Worm (Caenorhabditis elegans) whole organism, L2 larva: ENCODE measurements around the gene tag-196.

ENCODE experiments used
- C34F6.9 ChIP-seq: fragments of 150-350 bp; optimal IDR thresholded peaks from 2 replicates; lab custom pipeline; 2014; ENCODE audit warnings: missing biosample characterization, missing genetic modification characterization
- F13H6.1 ChIP-seq: sonication (generic microtip); optimal IDR thresholded peaks from 2 replicates; lab custom pipeline; 2016; ENCODE audit warnings: missing genetic modification characterization, missing compliant biosample characterization
- R02D3.7 ChIP-seq: fragments of 150-350 bp; optimal IDR thresholded peaks from 2 replicates; lab custom pipeline; 2014; ENCODE audit warnings: missing biosample characterization, missing genetic modification characterization
- Y55F3AM.14 ChIP-seq: fragments of 200-800 bp; sonication (Bioruptor generic); optimal IDR thresholded peaks from 2 replicates; lab custom pipeline; 2018; ENCODE audit warnings: mild to moderate bottlenecking, missing genetic modification characterization, missing compliant biosample characterization
- ZK546.5 ChIP-seq: sonication (generic microtip); optimal IDR thresholded peaks from 2 replicates; lab custom pipeline; 2017; ENCODE audit warnings: missing biosample characterization, missing genetic modification characterization
- alr-1 ChIP-seq: fragments of 150-350 bp; optimal IDR thresholded peaks from 2 replicates; lab custom pipeline; 2014; ENCODE audit warnings: missing biosample characterization, missing genetic modification characterization
- aly-2 ChIP-seq: fragments of 150-350 bp; optimal IDR thresholded peaks from 2 replicates; lab custom pipeline; 2014; ENCODE audit warnings: missing biosample characterization, missing genetic modification characterization
- blmp-1 ChIP-seq: sonication (generic microtip); optimal IDR thresholded peaks from 2 replicates; lab custom pipeline; 2017; ENCODE audit warnings: missing genetic modification characterization, mild to moderate bottlenecking, missing compliant biosample characterization, antibody characterized with exemption, moderate library complexity; ENCODE audit not compliant: insufficient read depth
- ceh-16 ChIP-seq: fragments of 150-350 bp; optimal IDR thresholded peaks from 2 replicates; lab custom pipeline; 2014; ENCODE audit warnings: missing biosample characterization, missing genetic modification characterization
- ceh-82 ChIP-seq: fragments of 150-350 bp; optimal IDR thresholded peaks from 2 replicates; lab custom pipeline; 2014; ENCODE audit warnings: missing biosample characterization, missing genetic modification characterization
- dmd-4 ChIP-seq: sonication (generic microtip); optimal IDR thresholded peaks from 2 replicates; lab custom pipeline; 2017; ENCODE audit warnings: missing biosample characterization, missing genetic modification characterization
- fos-1 ChIP-seq: fragments of 150-350 bp; optimal IDR thresholded peaks from 2 replicates; lab custom pipeline; 2014; ENCODE audit warnings: missing biosample characterization, missing genetic modification characterization
- lin-39 ChIP-seq: fragments of 150-350 bp; optimal IDR thresholded peaks from 2 replicates; lab custom pipeline; 2014; ENCODE audit warnings: missing biosample characterization, missing genetic modification reagents, missing genetic modification characterization
- lsy-2 ChIP-seq, 2 experiments: fragments of 150-350 bp in 1 of 2; sonication (generic microtip) in 1 of 2; optimal IDR thresholded peaks; 2 replicates each; lab custom pipeline; 2014 to 2017; ENCODE audit warnings: missing biosample characterization in 2 of 2, missing genetic modification characterization in 2 of 2
- mab-5 ChIP-seq: fragments of 150-350 bp; optimal IDR thresholded peaks from 2 replicates; lab custom pipeline; 2014; ENCODE audit warnings: missing biosample characterization, missing genetic modification characterization
- mbf-1 ChIP-seq: sonication (generic microtip); optimal IDR thresholded peaks from 2 replicates; lab custom pipeline; 2017; ENCODE audit warnings: missing biosample characterization, missing genetic modification characterization
- mdl-1 ChIP-seq, 2 experiments: fragments of 150-350 bp in 1 of 2; sonication (generic microtip) in 1 of 2; optimal IDR thresholded peaks; 2 replicates each; lab custom pipeline; 2017; ENCODE audit warnings: missing biosample characterization in 2 of 2, missing genetic modification characterization in 2 of 2
- nhr-10 ChIP-seq: sonication (generic microtip); optimal IDR thresholded peaks from 2 replicates; lab custom pipeline; 2017; ENCODE audit warnings: missing biosample characterization, missing genetic modification characterization
- nhr-11 ChIP-seq: fragments of 150-350 bp; optimal IDR thresholded peaks from 2 replicates; lab custom pipeline; 2014; ENCODE audit warnings: missing biosample characterization, missing genetic modification characterization
- nhr-12 ChIP-seq: fragments of 150-350 bp; optimal IDR thresholded peaks from 2 replicates; lab custom pipeline; 2014; ENCODE audit warnings: missing biosample characterization, missing genetic modification characterization
- nhr-129 ChIP-seq: fragments of 150-350 bp; optimal IDR thresholded peaks from 2 replicates; lab custom pipeline; 2014; ENCODE audit warnings: missing biosample characterization, missing genetic modification characterization
- nhr-21 ChIP-seq: fragments of 150-350 bp; optimal IDR thresholded peaks from 2 replicates; lab custom pipeline; 2014; ENCODE audit warnings: missing biosample characterization, missing genetic modification characterization
- nhr-237 ChIP-seq: fragments of 150-350 bp; optimal IDR thresholded peaks from 2 replicates; lab custom pipeline; 2014; ENCODE audit warnings: missing biosample characterization, missing genetic modification characterization
- nhr-25 ChIP-seq: fragments of 150-350 bp; sonication (generic microtip); optimal IDR thresholded peaks from 3 replicates; lab custom pipeline; 2014; ENCODE audit warnings: missing biosample characterization, missing genetic modification characterization
- nhr-6 ChIP-seq: fragments of 150-350 bp; optimal IDR thresholded peaks from 2 replicates; lab custom pipeline; 2014; ENCODE audit warnings: missing biosample characterization, missing genetic modification characterization
- nhr-77 ChIP-seq: fragments of 150-350 bp; optimal IDR thresholded peaks from 2 replicates; lab custom pipeline; 2014; ENCODE audit warnings: missing biosample characterization, missing genetic modification characterization
- peb-1 ChIP-seq: fragments of 150-350 bp; optimal IDR thresholded peaks from 2 replicates; lab custom pipeline; 2014; ENCODE audit warnings: missing biosample characterization, missing genetic modification characterization
- skn-1 ChIP-seq: sonication (generic microtip); optimal IDR thresholded peaks from 2 replicates; lab custom pipeline; 2017; ENCODE audit warnings: missing biosample characterization, missing genetic modification characterization
- sma-3 ChIP-seq: sonication (generic microtip); optimal IDR thresholded peaks from 2 replicates; lab custom pipeline; 2016; ENCODE audit warnings: missing genetic modification reagents, missing genetic modification characterization, missing compliant biosample characterization
- snpc-4 ChIP-seq: fragments of 150-350 bp; optimal IDR thresholded peaks from 2 replicates; lab custom pipeline; 2014; ENCODE audit warnings: missing biosample characterization, missing genetic modification characterization
- unc-39 ChIP-seq: fragments of 150-350 bp; optimal IDR thresholded peaks from 2 replicates; lab custom pipeline; 2014; ENCODE audit warnings: missing biosample characterization, missing genetic modification characterization
- unc-55 ChIP-seq: fragments of 150-350 bp; sonication (generic microtip); optimal IDR thresholded peaks from 3 replicates; lab custom pipeline; 2014; ENCODE audit warnings: missing biosample characterization, missing genetic modification reagents, missing genetic modification characterization
- unc-62 ChIP-seq: fragments of 150-350 bp; optimal IDR thresholded peaks from 2 replicates; lab custom pipeline; 2014; ENCODE audit warnings: missing biosample characterization, missing genetic modification reagents, missing genetic modification characterization
- ztf-1 ChIP-seq: fragments of 200-800 bp; sonication (Bioruptor generic); conservative IDR thresholded peaks from 2 replicates; pipeline ENCODE4 v1.3.6; 2022; ENCODE audit warnings: missing genetic modification characterization, missing compliant biosample characterization
- ztf-11 ChIP-seq: sonication (generic microtip); optimal IDR thresholded peaks from 2 replicates; lab custom pipeline; 2017; ENCODE audit warnings: missing biosample characterization, missing genetic modification characterization
- ztf-4 ChIP-seq: fragments of 150-350 bp; optimal IDR thresholded peaks from 2 replicates; lab custom pipeline; 2014; ENCODE audit warnings: missing biosample characterization, missing genetic modification characterization

Gene tag-196

ce11 chrV:8631277-8631765 is 36.6 kb downstream of the tag-196 start, which contains the start of gene atg-18 (continued):
- TF ChIP-seq ZK546.5 (tag; lab: Kevin White, UChicago) (no peak), lin-39 (no peak), skn-1 (tag; lab: Kevin White, UChicago) (no peak), nhr-77 (tag; lab: Kevin White, UChicago) (no peak), snpc-4 (tag; lab: Kevin White, UChicago) (peak; percentile 22), fos-1 (peak; percentile 64), C34F6.9 (peak; percentile 73), ceh-82 (tag; lab: Kevin White, UChicago) (no peak), mdl-1 (tag; optimal IDR thresholded peaks at IDR 0.05; lab: Kevin White, UChicago) (no peak), R02D3.7 (no peak), ztf-11 (tag; lab: Kevin White, UChicago) (no peak), unc-39 (tag; lab: Kevin White, UChicago) (no peak), dmd-4 (no peak), nhr-12 (tag; lab: Kevin White, UChicago) (no peak)

DNA sequence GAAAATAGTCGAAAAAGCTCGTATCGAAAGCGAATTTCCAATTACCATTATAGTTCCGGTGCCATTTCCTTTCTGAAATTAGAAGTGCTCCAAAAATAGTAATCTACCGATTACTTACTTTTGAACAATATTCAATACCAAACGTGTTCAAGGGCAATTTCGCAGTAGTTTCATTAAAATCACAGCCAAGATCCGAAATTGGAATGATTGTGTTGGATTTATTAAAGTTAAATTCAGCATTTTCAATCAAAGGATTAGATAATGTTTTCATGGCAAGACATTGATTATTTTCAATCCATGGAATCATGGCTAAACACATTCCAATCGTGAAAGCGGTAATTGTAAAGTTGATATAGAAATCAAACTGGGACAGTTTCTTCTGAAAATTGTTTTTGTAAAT is 38.1 kb downstream of the tag-196 start:
- TF ChIP-seq Y55F3AM.14 (GFP tag; lab: Kevin White, UChicago) (no peak), peb-1 (no peak), fos-1 (no peak), nhr-237 (tag; lab: Kevin White, UChicago) (no peak), mbf-1 (no peak), mdl-1 (tag; optimal IDR thresholded peaks at IDR 0.05; lab: Kevin White, UChicago) (no peak), F13H6.1 (no peak), nhr-25 (tag; lab: Kevin White, UChicago) (no peak), ceh-16 (no peak), blmp-1 (tag; lab: Kevin White, UChicago) (no peak), sma-3 (GFP tag; lab: Kevin White, UChicago) (no peak), nhr-10 (no peak)
- TF ChIP-seq, all 48 proteins: peak for 0

DNA sequence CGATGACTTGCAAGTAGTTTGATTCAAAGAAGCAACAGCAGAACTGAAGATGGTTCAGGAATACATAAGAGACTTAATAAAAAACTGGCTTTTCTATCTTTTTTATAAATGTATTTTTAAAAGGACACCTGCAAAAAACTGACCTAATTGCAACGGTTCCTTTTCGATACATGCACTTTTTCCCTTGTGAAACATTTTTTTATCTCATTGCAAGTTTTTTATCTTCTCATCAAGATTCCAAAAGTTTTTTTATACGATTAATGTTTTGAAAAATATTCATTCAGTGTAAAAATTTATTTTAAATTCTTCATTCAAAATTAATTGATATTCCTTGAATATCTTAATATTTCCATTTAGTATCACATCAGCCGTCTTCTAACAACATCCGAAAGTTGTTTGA is 40.9 kb downstream of the tag-196 start, which contains the start of gene oac-29:
oac-29 (minus strand) TSS at position 101 of the 400 bp plus-strand sequence.
- TF ChIP-seq snpc-4 (tag; lab: Kevin White, UChicago): no peak
- no peak for TF ChIP-seq mab-5 (tag; lab: Kevin White, UChicago)
- TF ChIP-seq blmp-1 (tag; lab: Kevin White, UChicago): no peak
- no peak for TF ChIP-seq ceh-82 (tag; lab: Kevin White, UChicago)
- no peak for TF ChIP-seq lsy-2 (tag; optimal IDR thresholded peaks at IDR 0.05; lab: Kevin White, UChicago)
- TF ChIP-seq alr-1 (tag; lab: Kevin White, UChicago): no peak
- TF ChIP-seq fos-1: no peak
- no peak for TF ChIP-seq unc-62 (GFP tag; lab: Kevin White, UChicago)
- TF ChIP-seq nhr-10: no peak
- TF ChIP-seq nhr-11 (tag; lab: Kevin White, UChicago): no peak
- no peak for TF ChIP-seq nhr-21

DNA sequence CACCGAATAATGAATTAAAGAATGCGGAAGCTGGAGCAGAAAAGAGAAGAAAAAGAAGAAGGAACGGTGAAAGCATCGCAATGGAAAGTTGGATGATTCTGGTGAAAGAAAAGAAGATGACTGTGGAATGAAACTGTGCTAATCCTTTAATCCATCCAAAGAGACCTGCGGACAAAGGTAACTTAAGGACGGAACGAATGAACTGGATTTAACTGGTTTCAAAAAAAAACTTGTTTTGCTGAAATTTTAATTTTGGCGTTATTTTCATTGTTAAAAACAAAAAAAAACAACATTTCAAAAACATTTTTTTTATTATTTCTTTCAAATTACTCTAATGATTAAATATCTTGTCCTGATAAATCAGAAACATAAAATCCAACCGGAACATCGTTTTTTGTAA is 42.2 kb downstream of the tag-196 start, which contains the start of gene grl-12:
grl-12 (minus strand) TSS at position 101 of the 400 bp plus-strand sequence.
- no peak for TF ChIP-seq ztf-4
- no peak for TF ChIP-seq ztf-1 (GFP tag; lab: Robert Waterston, UW)
- TF ChIP-seq unc-55 (GFP tag; lab: Kevin White, UChicago): no peak
- no peak for TF ChIP-seq nhr-129 (tag; lab: Kevin White, UChicago)
- TF ChIP-seq nhr-6: no peak
- no peak for TF ChIP-seq mdl-1 (tag; optimal IDR thresholded peaks at IDR 0.05; lab: Kevin White, UChicago)
- no peak for TF ChIP-seq ceh-16

ce11 chrV:8637666-8638271 is 43.1 kb downstream of the tag-196 start, which contains the start of the genes F28A12.10 and acd-4:
Gene F28A12.10, minus strand, starts transcription at chrV:8637766.
Gene acd-4, plus strand, starts transcription at chrV:8638221.
- TF ChIP-seq ztf-1 (GFP tag; lab: Robert Waterston, UW): no peak
- no peak for TF ChIP-seq nhr-77 (tag; lab: Kevin White, UChicago)
- no peak for TF ChIP-seq mab-5 (tag; lab: Kevin White, UChicago)
- TF ChIP-seq dmd-4: no peak
- TF ChIP-seq aly-2 (tag; lab: Kevin White, UChicago): no peak
